Worm (Caenorhabditis elegans) whole organism, late embryonic: Measurements from ENCODE around the gene snt-5.

Source experiments
- F13H6.1 ChIP-seq: sonication (generic microtip); optimal IDR thresholded peaks from 2 replicates; lab custom pipeline; 2016; ENCODE audit warnings: missing genetic modification characterization, missing compliant biosample characterization
- ama-1 ChIP-seq: fragments of 150-350 bp; optimal IDR thresholded peaks from 2 replicates; lab custom pipeline; 2014
- ceh-22 ChIP-seq: sonication (generic microtip); optimal IDR thresholded peaks from 2 replicates; lab custom pipeline; 2017; ENCODE audit warnings: missing biosample characterization, missing genetic modification characterization
- dmd-4 ChIP-seq: sonication (generic microtip); optimal IDR thresholded peaks from 2 replicates; lab custom pipeline; 2016; ENCODE audit warnings: borderline replicate concordance, missing genetic modification characterization, missing compliant biosample characterization
- fkh-10 ChIP-seq: fragments of 150-350 bp; optimal IDR thresholded peaks from 2 replicates; lab custom pipeline; 2014; ENCODE audit warnings: missing biosample characterization, missing genetic modification reagents, missing genetic modification characterization
- nfya-1 ChIP-seq: sonication (generic microtip); optimal IDR thresholded peaks from 2 replicates; lab custom pipeline; 2017; ENCODE audit warnings: missing genetic modification characterization, mild to moderate bottlenecking, missing compliant biosample characterization, antibody characterized with exemption, moderate library complexity
- pha-4 ChIP-seq: fragments of 150-350 bp; optimal IDR thresholded peaks from 2 replicates; lab custom pipeline; 2018; ENCODE audit warnings: missing biosample characterization, missing genetic modification reagents, missing genetic modification characterization
- ref-2 ChIP-seq: sonication (generic microtip); optimal IDR thresholded peaks from 2 replicates; lab custom pipeline; 2016; ENCODE audit warnings: missing genetic modification characterization, missing compliant biosample characterization
- tbx-2 ChIP-seq: sonication (generic microtip); optimal IDR thresholded peaks from 2 replicates; lab custom pipeline; 2016; ENCODE audit warnings: missing genetic modification characterization, missing compliant biosample characterization
- unc-3 ChIP-seq, 2 experiments: fragments of 200-800 bp in 1 of 2; sonication (Bioruptor generic) in 1 of 2; sonication (generic microtip) in 1 of 2; conservative IDR thresholded peaks in 1 of 2; optimal IDR thresholded peaks in 1 of 2; 2 replicates each; pipeline versions ENCODE4 v1.3.6 to Lab custom; 2016 to 2022; ENCODE audit warnings: missing compliant biosample characterization in 2 of 2, missing genetic modification characterization in 2 of 2, missing genetic modification reagents in 1 of 2
- ztf-16 ChIP-seq: sonication (generic microtip); optimal IDR thresholded peaks from 2 replicates; lab custom pipeline; 2017; ENCODE audit warnings: missing genetic modification characterization, missing compliant biosample characterization

ce11 chrV:1456614-1457013 is 45.3 kb upstream of the snt-5 start:
- TF ChIP-seq ztf-16 (tag; lab: Kevin White, UChicago), result no peak
- no peak for TF ChIP-seq ama-1 (lab: Kevin White, UChicago)
- TF ChIP-seq tbx-2, result no peak
- no peak for TF ChIP-seq ref-2 (tag; lab: Kevin White, UChicago)
- TF ChIP-seq unc-3 (GFP tag; conservative IDR thresholded peaks at IDR 0.05; lab: Robert Waterston, UW), result no peak
- no peak for TF ChIP-seq unc-3 (tag; optimal IDR thresholded peaks at IDR 0.05; lab: Kevin White, UChicago)
- TF ChIP-seq dmd-4 (tag; lab: Kevin White, UChicago), result no peak
- no peak for TF ChIP-seq F13H6.1 (tag; lab: Kevin White, UChicago)
- TF ChIP-seq nfya-1 (tag; lab: Kevin White, UChicago), result no peak
- TF ChIP-seq fkh-10 (GFP tag; lab: Kevin White, UChicago), result no peak
- TF ChIP-seq ceh-22 (tag; lab: Kevin White, UChicago), result no peak
- TF ChIP-seq pha-4 (tag; lab: Kevin White, UChicago), result no peak
